Worm (Caenorhabditis elegans): ENCODE data around the gene F14H8.8.
"Not testable (repeated sequence)": the region's sequence is repeated elsewhere in the genome, so short reads cannot be mapped to it uniquely, and the experiment has no call there.

ce11 chrV:15036769-15037168 lies 7.5 kb downstream of the F14H8.8 start, which contains the start of gene melo-3:
- TF ChIP-seq W03F9.2, him-1, dao-5 (tag; optimal IDR thresholded peaks at IDR 0.05): not testable (repeated sequence)
